Fruit fly (Drosophila melanogaster) whole organism, embryonic: ENCODE data around the gene CG4291.

Experiments
- ATbp ChIP-seq: fragments of 200-800 bp; sonication (Bioruptor generic); optimal IDR thresholded peaks from 2 replicates; lab custom pipeline; 2017; ENCODE audit warnings: missing biosample characterization, mild to moderate bottlenecking, missing genetic modification characterization, missing genetic modification reagents
- Ada2b ChIP-seq: fragments of 200-800 bp; sonication (Bioruptor generic); IDR thresholded peaks from 2 replicates; pipeline ENCODE4 v1.3.6; 2022; ENCODE audit warnings: missing biosample characterization, missing genetic modification characterization
- Aef1 ChIP-seq: fragments of 200-800 bp; sonication (Bioruptor generic); IDR thresholded peaks from 3 replicates; pipeline ENCODE4 v1.3.6; 2022; ENCODE audit warnings: missing biosample characterization, missing genetic modification characterization
- Antp ChIP-seq: fragments of 200-800 bp; sonication (Bioruptor generic); optimal IDR thresholded peaks from 3 replicates; lab custom pipeline; 2016; ENCODE audit warnings: missing biosample characterization, missing genetic modification characterization
- Atf6 ChIP-seq: fragments of 200-800 bp; sonication (Bioruptor generic); IDR thresholded peaks from 2 replicates; pipeline ENCODE4 v1.3.6; 2022; ENCODE audit warnings: missing biosample characterization, missing genetic modification characterization
- Blimp-1 ChIP-seq: fragments of 200-800 bp; sonication (Bioruptor generic); optimal IDR thresholded peaks from 3 replicates; lab custom pipeline; 2018; ENCODE audit warnings: missing biosample characterization, missing genetic modification characterization, mild to moderate bottlenecking, moderate library complexity, missing genetic modification reagents
- CG10209 ChIP-seq: fragments of 200-800 bp; sonication (Bioruptor generic); optimal IDR thresholded peaks from 3 replicates; lab custom pipeline; 2017; ENCODE audit warnings: missing biosample characterization, mild to moderate bottlenecking, missing genetic modification characterization, missing genetic modification reagents
- CG12071 ChIP-seq: fragments of 200-800 bp; sonication (Bioruptor generic); optimal IDR thresholded peaks from 3 replicates; lab custom pipeline; 2018; ENCODE audit warnings: missing biosample characterization, mild to moderate bottlenecking, missing genetic modification characterization
- CG17612 ChIP-seq: fragments of 200-800 bp; sonication (Bioruptor generic); IDR thresholded peaks from 2 replicates; pipeline ENCODE4 v1.3.6; 2022; ENCODE audit warnings: missing biosample characterization, missing genetic modification characterization
- CG1792 ChIP-seq: fragments of 200-800 bp; sonication (Bioruptor generic); optimal IDR thresholded peaks from 2 replicates; lab custom pipeline; 2016; ENCODE audit warnings: missing biosample characterization, missing genetic modification characterization
- CG7271 ChIP-seq: fragments of 200-800 bp; sonication (Bioruptor generic); optimal IDR thresholded peaks from 2 replicates; lab custom pipeline; 2018; ENCODE audit warnings: missing biosample characterization, mild to moderate bottlenecking, missing genetic modification characterization, moderate library complexity
- CG7357 ChIP-seq: fragments of 200-800 bp; sonication (Bioruptor generic); IDR thresholded peaks from 3 replicates; pipeline ENCODE4 v1.3.6; 2022; ENCODE audit warnings: missing biosample characterization, missing genetic modification characterization
- CG8281 ChIP-seq: fragments of 200-800 bp; sonication (Bioruptor generic); optimal IDR thresholded peaks from 2 replicates; lab custom pipeline; 2018; ENCODE audit warnings: missing biosample characterization, mild to moderate bottlenecking, missing genetic modification characterization, moderate library complexity
- CTCF ChIP-seq: fragments of 200-800 bp; sonication (Bioruptor generic); optimal IDR thresholded peaks from 2 replicates; lab custom pipeline; 2017; ENCODE audit warnings: missing biosample characterization, mild to moderate bottlenecking, missing genetic modification characterization, moderate library complexity
- Dbx ChIP-seq: fragments of 200-800 bp; sonication (Bioruptor generic); IDR thresholded peaks from 3 replicates; pipeline ENCODE4 v1.3.6; 2022; ENCODE audit warnings: missing biosample characterization, missing genetic modification characterization
- Dip2 ChIP-seq: fragments of 200-800 bp; sonication (Bioruptor generic); IDR thresholded peaks from 2 replicates; pipeline ENCODE4 v1.3.6; 2022; ENCODE audit warnings: missing biosample characterization, missing genetic modification characterization
- Gug ChIP-seq: fragments of 200-800 bp; sonication (Bioruptor generic); IDR thresholded peaks from 4 replicates; pipeline ENCODE4 v1.3.6; 2022; ENCODE audit warnings: missing biosample characterization, missing genetic modification characterization
- H2.0 ChIP-seq: fragments of 200-800 bp; sonication (Bioruptor generic); IDR thresholded peaks from 2 replicates; pipeline ENCODE4 v1.3.6; 2022; ENCODE audit warnings: missing biosample characterization, missing genetic modification characterization
- Hr51 ChIP-seq, 2 experiments: fragments of 200-800 bp; sonication (Bioruptor generic); optimal IDR thresholded peaks; 2 replicates in 1 of 2; 3 replicates in 1 of 2; lab custom pipeline; 2016 to 2018; ENCODE audit warnings: missing biosample characterization in 2 of 2, missing genetic modification characterization in 2 of 2, mild to moderate bottlenecking in 1 of 2, moderate library complexity in 1 of 2
- NfI ChIP-seq: fragments of 200-800 bp; sonication (Bioruptor generic); optimal IDR thresholded peaks from 3 replicates; lab custom pipeline; 2018; ENCODE audit warnings: missing biosample characterization, mild to moderate bottlenecking, missing genetic modification characterization, moderate library complexity
- Ravus ChIP-seq: fragments of 200-800 bp; sonication (Bioruptor generic); IDR thresholded peaks from 2 replicates; pipeline ENCODE4 v1.3.6; 2022; ENCODE audit warnings: missing biosample characterization, missing genetic modification characterization
- TFAM ChIP-seq: fragments of 200-800 bp; sonication (Bioruptor generic); optimal IDR thresholded peaks from 2 replicates; lab custom pipeline; 2017; ENCODE audit warnings: missing biosample characterization, missing genetic modification characterization, inconsistent platforms
- Tbp ChIP-seq: fragments of >200 bp; optimal IDR thresholded peaks from 2 replicates; lab custom pipeline; 2018; ENCODE audit warnings: missing biosample characterization, missing genetic modification characterization
- al ChIP-seq: fragments of 200-800 bp; sonication (Bioruptor generic); IDR thresholded peaks from 2 replicates; pipeline ENCODE4 v1.3.6; 2022; ENCODE audit warnings: missing biosample characterization, missing genetic modification characterization
- bab2 ChIP-seq: fragments of 200-800 bp; sonication (Bioruptor generic); optimal IDR thresholded peaks from 2 replicates; lab custom pipeline; 2016; ENCODE audit warnings: missing biosample characterization, missing genetic modification characterization
- chm ChIP-seq: fragments of 200-800 bp; sonication (Bioruptor generic); IDR thresholded peaks from 2 replicates; pipeline ENCODE4 v1.3.6; 2022; ENCODE audit warnings: missing biosample characterization, missing genetic modification characterization
- chn ChIP-seq: fragments of 200-800 bp; sonication (Bioruptor generic); optimal IDR thresholded peaks from 2 replicates; lab custom pipeline; 2016; ENCODE audit warnings: missing biosample characterization, missing genetic modification characterization
- esg ChIP-seq: fragments of 200-800 bp; sonication (Bioruptor generic); conservative IDR thresholded peaks from 2 replicates; pipeline ENCODE4 v1.3.6; 2022; ENCODE audit warnings: missing biosample characterization, missing genetic modification characterization
- eve ChIP-seq, 2 experiments: fragments of >200 bp; optimal IDR thresholded peaks; 2 replicates each; lab custom pipeline; 2017; ENCODE audit warnings: missing biosample characterization in 2 of 2, missing genetic modification characterization in 2 of 2
- exex ChIP-seq: fragments of 200-800 bp; sonication (Bioruptor generic); optimal IDR thresholded peaks from 4 replicates; lab custom pipeline; 2018; ENCODE audit warnings: missing biosample characterization, mild to moderate bottlenecking, missing genetic modification characterization, moderate library complexity
- eyg ChIP-seq: fragments of 200-800 bp; sonication (Bioruptor generic); optimal IDR thresholded peaks from 3 replicates; lab custom pipeline; 2016; ENCODE audit warnings: missing biosample characterization, missing genetic modification characterization
- fd96Cb ChIP-seq: fragments of 200-800 bp; sonication (Bioruptor generic); optimal IDR thresholded peaks from 2 replicates; lab custom pipeline; 2018; ENCODE audit warnings: missing biosample characterization, mild to moderate bottlenecking, missing genetic modification characterization, moderate library complexity
- gsb ChIP-seq: fragments of 200-800 bp; sonication (Bioruptor generic); IDR thresholded peaks from 2 replicates; pipeline ENCODE4 v1.3.6; 2022; ENCODE audit warnings: missing biosample characterization, missing genetic modification characterization
- ham ChIP-seq: fragments of 200-800 bp; sonication (Bioruptor generic); IDR thresholded peaks from 2 replicates; pipeline ENCODE4 v1.3.6; 2022; ENCODE audit warnings: missing biosample characterization, missing genetic modification characterization
- hbn ChIP-seq: fragments of 200-800 bp; sonication (Bioruptor generic); IDR thresholded peaks from 2 replicates; pipeline ENCODE4 v1.3.6; 2022; ENCODE audit warnings: missing biosample characterization, missing genetic modification characterization; ENCODE audit not compliant: partially characterized antibody
- jigr1 ChIP-seq: fragments of 200-800 bp; sonication (Bioruptor generic); IDR thresholded peaks from 3 replicates; pipeline ENCODE4 v1.3.6; 2022; ENCODE audit warnings: missing biosample characterization, missing genetic modification characterization
- ken ChIP-seq: fragments of 200-800 bp; sonication (Bioruptor generic); IDR thresholded peaks from 3 replicates; pipeline ENCODE4 v1.3.6; 2022; ENCODE audit warnings: missing biosample characterization, missing genetic modification characterization
- lbe ChIP-seq: fragments of 200-800 bp; sonication (Bioruptor generic); optimal IDR thresholded peaks from 2 replicates; lab custom pipeline; 2016; ENCODE audit warnings: missing biosample characterization, mild to moderate bottlenecking, missing genetic modification characterization
- lmd ChIP-seq: fragments of 200-800 bp; sonication (Bioruptor generic); IDR thresholded peaks from 2 replicates; pipeline ENCODE4 v1.3.6; 2022; ENCODE audit warnings: missing biosample characterization, missing genetic modification characterization
- nmo ChIP-seq: fragments of 200-800 bp; sonication (Bioruptor generic); optimal IDR thresholded peaks from 2 replicates; lab custom pipeline; 2018; ENCODE audit warnings: missing biosample characterization, mild to moderate bottlenecking, missing genetic modification characterization, moderate library complexity
- pan ChIP-seq, 4 experiments: fragments of >200 bp in 3 of 4; fragments of 200-800 bp in 1 of 4; sonication (Bioruptor generic) in 1 of 4; optimal IDR thresholded peaks in 3 of 4; IDR thresholded peaks in 1 of 4; 2 replicates each; pipeline versions ENCODE4 v1.3.6 to Lab custom; 2017 to 2022; ENCODE audit warnings: missing biosample characterization in 2 of 4, missing genetic modification characterization in 2 of 4, mixed read lengths in 1 of 4
- pfk ChIP-seq: fragments of 200-800 bp; sonication (Bioruptor generic); optimal IDR thresholded peaks from 2 replicates; lab custom pipeline; 2018; ENCODE audit warnings: missing biosample characterization, mild to moderate bottlenecking, missing genetic modification characterization, moderate library complexity
- rib ChIP-seq: fragments of 200-800 bp; sonication (Bioruptor generic); IDR thresholded peaks from 2 replicates; pipeline ENCODE4 v1.3.6; 2022; ENCODE audit warnings: missing biosample characterization, missing genetic modification characterization
- row ChIP-seq: fragments of 200-800 bp; sonication (Bioruptor generic); IDR thresholded peaks from 3 replicates; pipeline ENCODE4 v1.3.6; 2022; ENCODE audit warnings: missing biosample characterization, missing genetic modification characterization
- salm ChIP-seq: fragments of 200-800 bp; sonication (Bioruptor generic); optimal IDR thresholded peaks from 2 replicates; lab custom pipeline; 2018; ENCODE audit warnings: missing biosample characterization, mild to moderate bottlenecking, missing genetic modification characterization
- sisA ChIP-seq: fragments of 200-800 bp; sonication (Bioruptor generic); IDR thresholded peaks from 2 replicates; pipeline ENCODE4 v1.3.6; 2022; ENCODE audit warnings: missing biosample characterization, missing genetic modification characterization
- tgo ChIP-seq: fragments of 200-800 bp; sonication (Bioruptor generic); IDR thresholded peaks from 3 replicates; pipeline ENCODE4 v1.3.6; 2022; ENCODE audit warnings: missing biosample characterization, missing genetic modification characterization
- unc-4 ChIP-seq: fragments of 200-800 bp; sonication (Bioruptor generic); IDR thresholded peaks from 2 replicates; pipeline ENCODE4 v1.3.6; 2022; ENCODE audit warnings: missing biosample characterization, missing genetic modification characterization; ENCODE audit not compliant: partially characterized antibody
- z ChIP-seq: fragments of 200-800 bp; sonication (Bioruptor generic); IDR thresholded peaks from 3 replicates; pipeline ENCODE4 v1.3.6; 2022; ENCODE audit warnings: missing biosample characterization, missing genetic modification characterization
- zen ChIP-seq: fragments of 200-800 bp; sonication (Bioruptor generic); optimal IDR thresholded peaks from 3 replicates; lab custom pipeline; 2018; ENCODE audit warnings: missing biosample characterization, mild to moderate bottlenecking, missing genetic modification characterization, moderate library complexity

The CG4291 gene

dm6 chr2L:889799-890198 lies 37.3 kb upstream of the CG4291 start (continued):
- TF ChIP-seq Dbx (GFP tag; lab: Robert Waterston, UW) (0 out of 3 replicates have a peak, but pooled peaks have one; percentile 34), Blimp-1 (GFP tag; lab: Kevin White, UChicago) (no peak), eve (GFP tag; optimal IDR thresholded peaks at IDR 0.05; lab: Kevin White, UChicago) (no peak), Gug (GFP tag; lab: Robert Waterston, UW) (0 out of 4 replicates have a peak, but pooled peaks have one; percentile 12), lmd (GFP tag; lab: Robert Waterston, UW) (peak; percentile 33), pfk (GFP tag; lab: Kevin White, UChicago) (no peak), CG17612 (GFP tag; lab: Robert Waterston, UW) (no peak), ken (0 out of 3 replicates have a peak, but pooled peaks have one; percentile 44), sisA (GFP tag; lab: Robert Waterston, UW) (peak; percentile 57), TFAM (GFP tag; lab: Kevin White, UChicago) (no peak), fd96Cb (tag; lab: Kevin White, UChicago) (no peak), exex (no peak), unc-4 (GFP tag; lab: Robert Waterston, UW) (no peak), CG1792 (no peak), esg (GFP tag; lab: Robert Waterston, UW) (peak; percentile 60; the same call in 1 of the 2 replicates), H2.0 (GFP tag; lab: Robert Waterston, UW) (0 out of 2 replicates have a peak, but pooled peaks have one; percentile 35), al (GFP tag; lab: Robert Waterston, UW) (no peak), jigr1 (0 out of 3 replicates have a peak, but pooled peaks have one; percentile 45), Tbp (GFP tag; lab: Kevin White, UChicago) (no peak), chn (peak; percentile 19), chm (GFP tag; lab: Robert Waterston, UW) (no peak), pan (optimal IDR thresholded peaks at IDR 0.05; lab: Kevin White, UChicago) (no peak), pan (GFP tag; optimal IDR thresholded peaks at IDR 0.05 in 1 of 2, IDR thresholded peaks at IDR 0.05 in 1 of 2) (peak in 1 of 2 experiments; percentile 37), hbn (no peak), z (no peak), row (peak; percentile 79), bab2 (GFP tag; lab: Kevin White, UChicago) (no peak), CG8281 (tag; lab: Kevin White, UChicago) (no peak), CG10209 (GFP tag; lab: Kevin White, UChicago) (no peak)

DNA sequence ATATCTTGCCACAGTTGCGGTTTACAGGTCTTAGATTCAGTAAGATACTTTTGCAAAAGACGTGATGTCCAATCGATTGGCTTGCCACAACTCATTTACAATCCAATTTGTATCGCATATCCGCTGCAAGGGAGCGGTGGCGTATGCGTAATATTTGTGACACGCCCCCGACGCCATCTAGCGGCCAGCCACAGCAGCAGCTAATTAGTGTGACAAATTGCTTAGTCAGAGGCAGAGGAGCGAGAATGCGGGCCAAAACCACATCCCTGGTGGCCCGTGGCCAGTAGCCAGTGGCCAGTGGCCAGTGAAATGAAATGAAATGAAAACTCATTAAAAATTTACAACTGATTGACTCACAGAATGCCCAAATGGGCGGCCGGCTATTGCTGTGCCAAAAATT lies 35.3 kb upstream of the CG4291 start:
- 0 out of 3 replicates have a peak, but pooled peaks have one; percentile 22 for TF ChIP-seq CG7357 (GFP tag; lab: Robert Waterston, UW)
- no peak for TF ChIP-seq ham
- TF ChIP-seq rib (GFP tag; lab: Robert Waterston, UW): no peak
- TF ChIP-seq Hr51 (GFP tag; optimal IDR thresholded peaks at IDR 0.05; lab: Kevin White, UChicago): no peak
- no peak for TF ChIP-seq CG7271 (tag; lab: Kevin White, UChicago)
- peak; percentile 44 for TF ChIP-seq CTCF (GFP tag; lab: Kevin White, UChicago)

- no peak for TF ChIP-seq CTCF (GFP tag; lab: Kevin White, UChicago)
- no peak for TF ChIP-seq lbe
- TF ChIP-seq eyg (GFP tag; lab: Kevin White, UChicago): no peak
- TF ChIP-seq Ravus (GFP tag; lab: Robert Waterston, UW): no peak
- peak; percentile 11 for TF ChIP-seq CG12071
- no peak for TF ChIP-seq gsb (GFP tag; lab: Robert Waterston, UW)
- TF ChIP-seq ATbp: peak; percentile 7
- peak; percentile 20 for TF ChIP-seq NfI (GFP tag; lab: Kevin White, UChicago)
- TF ChIP-seq Antp (GFP tag; lab: Kevin White, UChicago): peak; percentile 4
- 0 out of 2 replicates have a peak, but pooled peaks have one; percentile 6 for TF ChIP-seq Ada2b (GFP tag; lab: Robert Waterston, UW)
- TF ChIP-seq Aef1 (GFP tag; lab: Robert Waterston, UW): no peak
- peak; percentile 37; the same call in 1 of the 2 replicates for TF ChIP-seq Atf6
- TF ChIP-seq salm (tag; lab: Kevin White, UChicago): no peak
- peak; percentile 54; the same call in 2 of the 3 replicates for TF ChIP-seq row
- no peak for TF ChIP-seq zen (tag; lab: Kevin White, UChicago)
- no peak for TF ChIP-seq Dip2 (GFP tag; lab: Robert Waterston, UW)
- TF ChIP-seq tgo (GFP tag; lab: Robert Waterston, UW): peak; percentile 34; the same call in 2 of the 3 replicates
- TF ChIP-seq nmo (GFP tag; lab: Kevin White, UChicago): peak; percentile 13
These were observed 34.2 kb upstream of the CG4291 start for dm6 chr2L:886743-887142.
